Fruit fly (Drosophila melanogaster) whole organism, embryonic: Measurements from ENCODE around the gene CG12948.
A peak's percentile ranks its signal among the peaks of the same experiment; 100 is the strongest.

ENCODE experiments used
- B-H2 ChIP-seq: fragments of 200-800 bp; sonication (Bioruptor generic); optimal IDR thresholded peaks from 2 replicates; lab custom pipeline; 2018; ENCODE audit warnings: missing biosample characterization, mild to moderate bottlenecking, missing genetic modification characterization
- CG1233 ChIP-seq: fragments of 200-800 bp; sonication (Bioruptor generic); optimal IDR thresholded peaks from 4 replicates; lab custom pipeline; 2018; ENCODE audit warnings: missing biosample characterization, mild to moderate bottlenecking, missing genetic modification characterization
- CG12391 ChIP-seq: fragments of 200-800 bp; sonication (Bioruptor generic); optimal IDR thresholded peaks from 3 replicates; lab custom pipeline; 2018; ENCODE audit warnings: missing biosample characterization, mild to moderate bottlenecking, missing genetic modification characterization, moderate library complexity
- CG12659 ChIP-seq: fragments of 200-800 bp; sonication (Bioruptor generic); optimal IDR thresholded peaks from 3 replicates; lab custom pipeline; 2017; ENCODE audit warnings: mild to moderate bottlenecking, missing biosample characterization, missing genetic modification reagents, missing genetic modification characterization
- CG13287 ChIP-seq: fragments of 200-800 bp; sonication (Bioruptor generic); IDR thresholded peaks from 2 replicates; pipeline ENCODE4 v1.3.6; 2022; ENCODE audit warnings: missing biosample characterization, missing genetic modification characterization; ENCODE audit not compliant: partially characterized antibody
- CG13424 ChIP-seq: fragments of 200-800 bp; sonication (Bioruptor generic); optimal IDR thresholded peaks from 2 replicates; lab custom pipeline; 2019; ENCODE audit warnings: missing biosample characterization, mild to moderate bottlenecking, missing genetic modification characterization, moderate library complexity
- CG13894 ChIP-seq: fragments of 200-800 bp; sonication (Bioruptor generic); optimal IDR thresholded peaks from 3 replicates; lab custom pipeline; 2018; ENCODE audit warnings: missing biosample characterization, mild to moderate bottlenecking, missing genetic modification characterization, moderate library complexity
- CG14860 ChIP-seq: fragments of 200-800 bp; sonication (Bioruptor generic); IDR thresholded peaks from 3 replicates; pipeline ENCODE4 v1.3.6; 2022; ENCODE audit warnings: missing biosample characterization, missing genetic modification characterization; ENCODE audit not compliant: partially characterized antibody
- CG2199 ChIP-seq: fragments of 200-800 bp; sonication (Bioruptor generic); IDR thresholded peaks from 3 replicates; pipeline ENCODE4 v1.3.6; 2022; ENCODE audit warnings: missing biosample characterization, missing genetic modification characterization
- CG32767 ChIP-seq: fragments of 200-800 bp; sonication (Bioruptor generic); IDR thresholded peaks from 2 replicates; pipeline ENCODE4 v1.3.6; 2022; ENCODE audit warnings: missing biosample characterization, missing genetic modification characterization
- CG3847 ChIP-seq: fragments of 200-800 bp; sonication (Bioruptor generic); IDR thresholded peaks from 2 replicates; pipeline ENCODE4 v1.3.6; 2022; ENCODE audit warnings: missing biosample characterization, missing genetic modification characterization
- CG42726 ChIP-seq: fragments of 200-800 bp; sonication (Bioruptor generic); IDR thresholded peaks from 2 replicates; pipeline ENCODE4 v1.3.6; 2022; ENCODE audit warnings: missing biosample characterization, missing genetic modification characterization; ENCODE audit not compliant: partially characterized antibody
- CG6791 ChIP-seq: fragments of 200-800 bp; sonication (Bioruptor generic); IDR thresholded peaks from 3 replicates; pipeline ENCODE4 v1.3.6; 2022; ENCODE audit warnings: missing biosample characterization, missing genetic modification characterization; ENCODE audit not compliant: partially characterized antibody
- CG7745 ChIP-seq: fragments of 200-800 bp; sonication (Bioruptor generic); optimal IDR thresholded peaks from 2 replicates; lab custom pipeline; 2018; ENCODE audit warnings: missing biosample characterization, mild to moderate bottlenecking, missing genetic modification characterization, moderate library complexity
- Dll ChIP-seq: fragments of 200-800 bp; sonication (Bioruptor generic); IDR thresholded peaks from 4 replicates; pipeline ENCODE4 v1.3.6; 2022; ENCODE audit warnings: missing biosample characterization, missing genetic modification characterization; ENCODE audit not compliant: partially characterized antibody
- Dp ChIP-seq: fragments of 200-800 bp; sonication (Bioruptor generic); optimal IDR thresholded peaks from 2 replicates; lab custom pipeline; 2018; ENCODE audit warnings: missing biosample characterization, mild to moderate bottlenecking, missing genetic modification characterization, moderate library complexity
- HHEX ChIP-seq: fragments of 200-800 bp; sonication (Bioruptor generic); optimal IDR thresholded peaks from 3 replicates; lab custom pipeline; 2017; ENCODE audit warnings: missing biosample characterization, mild to moderate bottlenecking, missing genetic modification characterization, missing genetic modification reagents
- HLH4C ChIP-seq: fragments of 200-800 bp; sonication (Bioruptor generic); IDR thresholded peaks from 3 replicates; pipeline ENCODE4 v1.3.6; 2022; ENCODE audit warnings: missing biosample characterization, missing genetic modification characterization; ENCODE audit not compliant: partially characterized antibody
- Hmr ChIP-seq: fragments of 200-800 bp; sonication (Bioruptor generic); optimal IDR thresholded peaks from 3 replicates; lab custom pipeline; 2017; ENCODE audit warnings: mild to moderate bottlenecking, missing biosample characterization, missing genetic modification reagents, missing genetic modification characterization
- Sry-β ChIP-seq: fragments of 200-800 bp; sonication (Bioruptor generic); optimal IDR thresholded peaks from 2 replicates; lab custom pipeline; 2018; ENCODE audit warnings: missing biosample characterization, mild to moderate bottlenecking, missing genetic modification characterization, moderate library complexity
- Sry-δ ChIP-seq: fragments of 200-800 bp; sonication (Bioruptor generic); optimal IDR thresholded peaks from 2 replicates; lab custom pipeline; 2016; ENCODE audit warnings: missing biosample characterization, missing genetic modification characterization
- Tbp ChIP-seq: fragments of >200 bp; optimal IDR thresholded peaks from 2 replicates; lab custom pipeline; 2018; ENCODE audit warnings: missing biosample characterization, missing genetic modification characterization
- YL-1 ChIP-seq: fragments of 200-800 bp; sonication (Bioruptor generic); optimal IDR thresholded peaks from 3 replicates; lab custom pipeline; 2017; ENCODE audit warnings: missing biosample characterization, mild to moderate bottlenecking, missing genetic modification characterization
- amos ChIP-seq: fragments of 200-800 bp; sonication (Bioruptor generic); IDR thresholded peaks from 2 replicates; pipeline ENCODE4 v1.3.6; 2022; ENCODE audit warnings: missing biosample characterization, missing genetic modification characterization; ENCODE audit not compliant: partially characterized antibody
- ato ChIP-seq: fragments of 200-800 bp; sonication (Bioruptor generic); IDR thresholded peaks from 2 replicates; pipeline ENCODE4 v1.3.6; 2022; ENCODE audit warnings: missing biosample characterization, missing genetic modification characterization; ENCODE audit not compliant: partially characterized antibody
- bigmax ChIP-seq: fragments of 200-800 bp; sonication (Bioruptor generic); optimal IDR thresholded peaks from 2 replicates; lab custom pipeline; 2018; ENCODE audit warnings: missing biosample characterization, mild to moderate bottlenecking, missing genetic modification characterization
- caup ChIP-seq: fragments of 200-800 bp; sonication (Bioruptor generic); optimal IDR thresholded peaks from 3 replicates; lab custom pipeline; 2017; ENCODE audit warnings: missing biosample characterization, mild to moderate bottlenecking, missing genetic modification characterization, moderate library complexity; ENCODE audit not compliant: severe bottlenecking
- jumu ChIP-seq: fragments of 200-800 bp; sonication (Bioruptor generic); optimal IDR thresholded peaks from 3 replicates; lab custom pipeline; 2016; ENCODE audit warnings: missing biosample characterization, missing genetic modification characterization
- knrl ChIP-seq: fragments of 200-800 bp; sonication (Bioruptor generic); IDR thresholded peaks from 3 replicates; pipeline ENCODE4 v1.3.6; 2022; ENCODE audit warnings: missing biosample characterization, missing genetic modification characterization; ENCODE audit not compliant: partially characterized antibody
- mld ChIP-seq: fragments of 200-800 bp; sonication (Bioruptor generic); IDR thresholded peaks from 3 replicates; pipeline ENCODE4 v1.3.6; 2022; ENCODE audit warnings: missing biosample characterization, missing genetic modification characterization; ENCODE audit not compliant: partially characterized antibody
- odd ChIP-seq: fragments of 200-800 bp; sonication (Bioruptor generic); optimal IDR thresholded peaks from 2 replicates; lab custom pipeline; 2017; ENCODE audit warnings: missing biosample characterization, mild to moderate bottlenecking, missing genetic modification characterization
- pzg ChIP-seq: fragments of 200-800 bp; sonication (Bioruptor generic); optimal IDR thresholded peaks from 3 replicates; lab custom pipeline; 2018; ENCODE audit warnings: missing biosample characterization, mild to moderate bottlenecking, missing genetic modification characterization, moderate library complexity
- run ChIP-seq: fragments of 200-800 bp; sonication (Bioruptor generic); optimal IDR thresholded peaks from 3 replicates; lab custom pipeline; 2018; ENCODE audit warnings: missing biosample characterization, mild to moderate bottlenecking, missing genetic modification characterization
- sens ChIP-seq: fragments of 200-800 bp; sonication (Bioruptor generic); peaks from one replicate; lab custom pipeline; 2016; ENCODE audit warnings: missing biosample characterization, missing genetic modification characterization
- sqz ChIP-seq: fragments of 200-800 bp; sonication (Bioruptor generic); optimal IDR thresholded peaks from 3 replicates; lab custom pipeline; 2018; ENCODE audit warnings: missing biosample characterization, mild to moderate bottlenecking, missing genetic modification characterization
- stwl ChIP-seq: fragments of 200-800 bp; sonication (Bioruptor generic); optimal IDR thresholded peaks from 3 replicates; lab custom pipeline; 2018; ENCODE audit warnings: missing biosample characterization, mild to moderate bottlenecking, missing genetic modification characterization, moderate library complexity
- unc-4 ChIP-seq: fragments of 200-800 bp; sonication (Bioruptor generic); IDR thresholded peaks from 2 replicates; pipeline ENCODE4 v1.3.6; 2022; ENCODE audit warnings: missing biosample characterization, missing genetic modification characterization; ENCODE audit not compliant: partially characterized antibody
- vfl ChIP-seq: fragments of 200-800 bp; sonication (Bioruptor generic); optimal IDR thresholded peaks from 2 replicates; lab custom pipeline; 2016; ENCODE audit warnings: missing biosample characterization, missing genetic modification characterization
- vnd ChIP-seq: fragments of 200-800 bp; sonication (Bioruptor generic); IDR thresholded peaks from 3 replicates; pipeline ENCODE4 v1.3.6; 2022; ENCODE audit warnings: missing biosample characterization, missing genetic modification characterization; ENCODE audit not compliant: partially characterized antibody
- zen ChIP-seq: fragments of 200-800 bp; sonication (Bioruptor generic); optimal IDR thresholded peaks from 3 replicates; lab custom pipeline; 2018; ENCODE audit warnings: missing biosample characterization, mild to moderate bottlenecking, missing genetic modification characterization, moderate library complexity

CG12948 gene

DNA sequence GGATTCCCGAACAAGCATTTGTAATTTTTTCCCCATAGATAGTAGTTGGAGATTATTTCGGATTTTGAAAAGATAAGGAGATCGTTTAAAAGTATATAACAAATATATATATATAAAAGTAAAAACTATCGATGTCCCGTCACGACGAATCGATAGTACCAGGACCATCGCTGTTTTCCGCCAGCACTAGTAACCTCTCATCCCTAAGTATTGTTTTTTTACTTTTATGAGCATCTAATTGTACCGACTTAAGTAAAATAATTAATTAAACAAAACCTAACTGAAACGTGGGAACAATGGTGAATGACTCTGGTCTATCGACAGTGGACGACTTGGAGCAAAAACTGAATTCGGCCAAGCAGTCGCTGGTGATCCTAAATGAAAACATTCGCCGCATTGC, 6.8 kb downstream of the CG12948 start, which contains the start of gene Pnn (continued):
- peak; percentile 77 for TF ChIP-seq CG13894
- no peak for TF ChIP-seq vfl (GFP tag; lab: Kevin White, UChicago)
- TF ChIP-seq B-H2 (GFP tag; lab: Kevin White, UChicago), result peak; percentile 21
- 0 out of 2 replicates have a peak, but pooled peaks have one; percentile 19 for TF ChIP-seq CG32767 (GFP tag; lab: Robert Waterston, UW)
- TF ChIP-seq Sry-δ (GFP tag; lab: Kevin White, UChicago), result peak; percentile 83
- TF ChIP-seq CG7745 (tag; lab: Kevin White, UChicago), result peak; percentile 44
- peak; percentile 39 for TF ChIP-seq zen (tag; lab: Kevin White, UChicago)
- no peak for TF ChIP-seq jumu (GFP tag; lab: Kevin White, UChicago)
- no peak for TF ChIP-seq caup (GFP tag; lab: Kevin White, UChicago)
- peak; percentile 65 for TF ChIP-seq sqz (GFP tag; lab: Kevin White, UChicago)
- TF ChIP-seq run, result no peak
- no peak for TF ChIP-seq CG1233 (GFP tag; lab: Kevin White, UChicago)
- TF ChIP-seq bigmax (GFP tag; lab: Kevin White, UChicago), result no peak
- TF ChIP-seq CG13287 (GFP tag; lab: Robert Waterston, UW), result peak; percentile 95
- TF ChIP-seq sens (GFP tag; lab: Kevin White, UChicago), result peak; percentile 35
- peak; percentile 32 for TF ChIP-seq stwl
- TF ChIP-seq CG12659 (GFP tag; lab: Kevin White, UChicago), result peak; percentile 30
- TF ChIP-seq CG13424, result no peak
- TF ChIP-seq Dp, result peak; percentile 27
- TF ChIP-seq Dll (GFP tag; lab: Robert Waterston, UW), result peak; percentile 91
- TF ChIP-seq Sry-β (GFP tag; lab: Kevin White, UChicago), result peak; percentile 48
- no peak for TF ChIP-seq Hmr (GFP tag; lab: Kevin White, UChicago)
- TF ChIP-seq vnd (GFP tag; lab: Robert Waterston, UW), result peak; percentile 90
- TF ChIP-seq CG2199 (GFP tag; lab: Robert Waterston, UW), result no peak
- peak; percentile 81 for TF ChIP-seq CG14860
- no peak; the same call in 1 of the 2 replicates for TF ChIP-seq CG3847 (GFP tag; lab: Robert Waterston, UW)
- TF ChIP-seq Tbp (GFP tag; lab: Kevin White, UChicago), result no peak
- peak; percentile 88 for TF ChIP-seq CG6791 (GFP tag; lab: Robert Waterston, UW)
- peak; percentile 68; the same call in 1 of the 3 replicates for TF ChIP-seq mld (GFP tag; lab: Robert Waterston, UW)
- TF ChIP-seq odd (GFP tag; lab: Kevin White, UChicago), result no peak
- peak; percentile 81; the same call in 1 of the 2 replicates for TF ChIP-seq ato (GFP tag; lab: Robert Waterston, UW)
- TF ChIP-seq CG42726 (GFP tag; lab: Robert Waterston, UW), result peak; percentile 87; the same call in 1 of the 2 replicates
- peak; percentile 92 for TF ChIP-seq knrl
- TF ChIP-seq amos, result peak; percentile 93
- TF ChIP-seq HHEX (GFP tag; lab: Kevin White, UChicago), result no peak
- peak; percentile 53 for TF ChIP-seq pzg (GFP tag; lab: Kevin White, UChicago)
- peak; percentile 84 for TF ChIP-seq HLH4C (GFP tag; lab: Robert Waterston, UW)
- TF ChIP-seq YL-1 (GFP tag; lab: Kevin White, UChicago), result peak; percentile 21
- TF ChIP-seq CG12391 (tag; lab: Kevin White, UChicago), result peak; percentile 49
- TF ChIP-seq unc-4, result peak; percentile 90
